Worm (Caenorhabditis elegans) whole organism, L4 larva: Measurements from ENCODE around the gene T24C12.4.

Source experiments
- F10B5.3 ChIP-seq: sonication (generic microtip); optimal IDR thresholded peaks from 2 replicates; lab custom pipeline; 2016; ENCODE audit warnings: mild to moderate bottlenecking, missing genetic modification characterization, missing compliant biosample characterization
- F26F4.8 ChIP-seq: fragments of 200-800 bp; sonication (Bioruptor generic); conservative IDR thresholded peaks from 2 replicates; pipeline ENCODE4 v1.3.6; 2022; ENCODE audit warnings: missing genetic modification characterization, missing compliant biosample characterization
- F37D6.2 ChIP-seq: sonication (generic microtip); optimal IDR thresholded peaks from 2 replicates; lab custom pipeline; 2016; ENCODE audit warnings: mild to moderate bottlenecking, missing genetic modification characterization, missing compliant biosample characterization
- Y48G9A.11 ChIP-seq: fragments of 200-800 bp; sonication (Bioruptor generic); IDR thresholded peaks from 2 replicates; pipeline ENCODE4 v1.3.6; 2022; ENCODE audit warnings: missing genetic modification reagents, missing genetic modification characterization, missing compliant biosample characterization
- Y5F2A.4 ChIP-seq: fragments of 200-800 bp; sonication (Bioruptor generic); optimal IDR thresholded peaks from 2 replicates; lab custom pipeline; 2018; ENCODE audit warnings: mild to moderate bottlenecking, missing genetic modification characterization, missing compliant biosample characterization
- Y75B8A.6 ChIP-seq: fragments of 200-800 bp; sonication (Bioruptor generic); IDR thresholded peaks from 2 replicates; pipeline ENCODE4 v1.3.6; 2022; ENCODE audit warnings: missing genetic modification reagents, missing genetic modification characterization, missing compliant biosample characterization
- aha-1 ChIP-seq: fragments of 150-350 bp; peaks from one replicate; lab custom pipeline; 2014; ENCODE audit warnings: missing biosample characterization, missing genetic modification characterization
- attf-4 ChIP-seq: sonication (generic microtip); optimal IDR thresholded peaks from 3 replicates; lab custom pipeline; 2017; ENCODE audit warnings: missing biosample characterization, missing genetic modification characterization
- ceh-32 ChIP-seq: sonication (generic microtip); optimal IDR thresholded peaks from 2 replicates; lab custom pipeline; 2016; ENCODE audit warnings: mild to moderate bottlenecking, missing genetic modification characterization, missing compliant biosample characterization; ENCODE audit not compliant: poor library complexity
- ceh-82 ChIP-seq: sonication (generic microtip); optimal IDR thresholded peaks from 2 replicates; lab custom pipeline; 2017; ENCODE audit warnings: missing biosample characterization, missing genetic modification characterization
- ces-1 ChIP-seq: fragments of 150-350 bp; sonication (generic microtip); optimal IDR thresholded peaks from 4 replicates; lab custom pipeline; 2014; ENCODE audit warnings: missing biosample characterization, missing genetic modification reagents, missing genetic modification characterization
- cey-2 ChIP-seq: sonication (generic microtip); optimal IDR thresholded peaks from 3 replicates; lab custom pipeline; 2017; ENCODE audit warnings: missing genetic modification characterization, mild to moderate bottlenecking, missing compliant biosample characterization, antibody characterized with exemption, borderline replicate concordance; ENCODE audit not compliant: insufficient read depth
- ctbp-1 ChIP-seq: fragments of 200-800 bp; sonication (Bioruptor generic); IDR thresholded peaks from 2 replicates; pipeline ENCODE4 v1.3.6; 2022; ENCODE audit warnings: missing genetic modification reagents, missing genetic modification characterization, missing compliant biosample characterization
- daf-8 ChIP-seq: fragments of 200-800 bp; sonication (Bioruptor generic); IDR thresholded peaks from 2 replicates; pipeline ENCODE4 v1.3.6; 2022; ENCODE audit warnings: missing genetic modification characterization, missing compliant biosample characterization
- dpl-1 ChIP-seq: fragments of 150-350 bp; optimal IDR thresholded peaks from 2 replicates; lab custom pipeline; 2014; ENCODE audit warnings: missing biosample characterization, missing genetic modification reagents, missing genetic modification characterization
- duxl-1 ChIP-seq: sonication (generic microtip); optimal IDR thresholded peaks from 2 replicates; lab custom pipeline; 2016; ENCODE audit warnings: mild to moderate bottlenecking, missing genetic modification characterization, moderate library complexity, missing compliant biosample characterization; ENCODE audit not compliant: poor library complexity
- fkh-10 ChIP-seq: fragments of 150-350 bp; optimal IDR thresholded peaks from 2 replicates; lab custom pipeline; 2014; ENCODE audit warnings: missing biosample characterization, missing genetic modification reagents, missing genetic modification characterization
- gei-8 ChIP-seq: fragments of 200-800 bp; sonication (Bioruptor generic); optimal IDR thresholded peaks from 2 replicates; lab custom pipeline; 2018; ENCODE audit warnings: mild to moderate bottlenecking, missing genetic modification characterization, missing compliant biosample characterization
- hlh-11 ChIP-seq: fragments of 200-800 bp; sonication (Bioruptor generic); optimal IDR thresholded peaks from 2 replicates; lab custom pipeline; 2018; ENCODE audit warnings: mild to moderate bottlenecking, missing genetic modification characterization, missing compliant biosample characterization
- hlh-30 ChIP-seq: sonication (generic microtip); optimal IDR thresholded peaks from 2 replicates; lab custom pipeline; 2017; ENCODE audit warnings: antibody characterized with exemption, mild to moderate bottlenecking, missing genetic modification characterization, missing compliant biosample characterization; ENCODE audit not compliant: insufficient read depth
- lim-7 ChIP-seq: fragments of 200-800 bp; sonication (Bioruptor generic); IDR thresholded peaks from 2 replicates; pipeline ENCODE4 v1.3.6; 2022; ENCODE audit warnings: missing genetic modification characterization, missing compliant biosample characterization
- lin-13 ChIP-seq: fragments of 150-350 bp; optimal IDR thresholded peaks from 2 replicates; lab custom pipeline; 2014; ENCODE audit warnings: missing biosample characterization, missing genetic modification reagents, missing genetic modification characterization
- lin-15B ChIP-seq: fragments of 150-350 bp; sonication (generic microtip); optimal IDR thresholded peaks from 3 replicates; lab custom pipeline; 2014; ENCODE audit warnings: missing biosample characterization, missing genetic modification characterization
- lin-29 ChIP-seq: fragments of 200-800 bp; sonication (Bioruptor generic); IDR thresholded peaks from 2 replicates; pipeline ENCODE4 v1.3.6; 2022; ENCODE audit warnings: missing genetic modification reagents, missing genetic modification characterization, missing compliant biosample characterization
- lin-39 ChIP-seq: fragments of 150-350 bp; optimal IDR thresholded peaks from 2 replicates; lab custom pipeline; 2014; ENCODE audit warnings: missing biosample characterization, missing genetic modification reagents, missing genetic modification characterization
- lir-3 ChIP-seq: sonication (generic microtip); optimal IDR thresholded peaks from 2 replicates; lab custom pipeline; 2016; ENCODE audit warnings: mild to moderate bottlenecking, missing genetic modification characterization, missing compliant biosample characterization
- lsy-2 ChIP-seq, 2 experiments: fragments of 150-350 bp in 1 of 2; sonication (generic microtip) in 1 of 2; optimal IDR thresholded peaks; 2 replicates each; lab custom pipeline; 2014 to 2017; ENCODE audit warnings: missing biosample characterization in 2 of 2, missing genetic modification characterization in 2 of 2
- mdl-1 ChIP-seq, 2 experiments: fragments of 150-350 bp in 1 of 2; sonication (generic microtip) in 1 of 2; optimal IDR thresholded peaks; 2 replicates each; lab custom pipeline; 2014 to 2017; ENCODE audit warnings: missing biosample characterization in 2 of 2, missing genetic modification characterization in 2 of 2
- mdt-29 ChIP-seq: fragments of 200-800 bp; sonication (Bioruptor generic); IDR thresholded peaks from 2 replicates; pipeline ENCODE4 v1.3.6; 2022; ENCODE audit warnings: missing genetic modification reagents, missing genetic modification characterization, missing compliant biosample characterization
- mes-2 ChIP-seq: sonication (generic microtip); optimal IDR thresholded peaks from 2 replicates; lab custom pipeline; 2016; ENCODE audit warnings: missing genotype, mild to moderate bottlenecking, missing genetic modification characterization, missing compliant biosample characterization; ENCODE audit not compliant: poor library complexity, severe bottlenecking
- mxl-3 ChIP-seq: fragments of 200-800 bp; sonication (Bioruptor generic); optimal IDR thresholded peaks from 2 replicates; lab custom pipeline; 2018; ENCODE audit warnings: mild to moderate bottlenecking, missing genetic modification characterization, missing compliant biosample characterization
- nhr-11 ChIP-seq: fragments of 150-350 bp; optimal IDR thresholded peaks from 2 replicates; lab custom pipeline; 2014; ENCODE audit warnings: missing biosample characterization, missing genetic modification characterization
- nhr-237 ChIP-seq: sonication (generic microtip); optimal IDR thresholded peaks from 2 replicates; lab custom pipeline; 2017; ENCODE audit warnings: missing biosample characterization, missing genetic modification characterization
- nhr-25 ChIP-seq: sonication (generic microtip); optimal IDR thresholded peaks from 2 replicates; lab custom pipeline; 2017; ENCODE audit warnings: missing genetic modification characterization, mild to moderate bottlenecking, missing compliant biosample characterization, antibody characterized with exemption, moderate library complexity, borderline replicate concordance; ENCODE audit not compliant: insufficient read depth
- nhr-28 ChIP-seq: fragments of 150-350 bp; optimal IDR thresholded peaks from 2 replicates; lab custom pipeline; 2014; ENCODE audit warnings: missing biosample characterization, missing genetic modification characterization
- nhr-41 ChIP-seq: fragments of 200-800 bp; sonication (Bioruptor generic); IDR thresholded peaks from 2 replicates; pipeline ENCODE4 v1.3.6; 2022; ENCODE audit warnings: missing genetic modification reagents, missing genetic modification characterization, missing compliant biosample characterization
- nhr-76 ChIP-seq: fragments of 150-350 bp; optimal IDR thresholded peaks from 2 replicates; lab custom pipeline; 2014; ENCODE audit warnings: missing biosample characterization, missing genetic modification characterization
- php-3 ChIP-seq: fragments of 200-800 bp; sonication (Bioruptor generic); IDR thresholded peaks from 2 replicates; pipeline ENCODE4 v1.3.6; 2022; ENCODE audit warnings: missing genetic modification reagents, missing genetic modification characterization, missing compliant biosample characterization
- pqm-1 ChIP-seq: sonication (generic microtip); optimal IDR thresholded peaks from 2 replicates; lab custom pipeline; 2017; ENCODE audit warnings: missing biosample characterization, missing genetic modification characterization
- snpc-4 ChIP-seq: fragments of 150-350 bp; optimal IDR thresholded peaks from 2 replicates; lab custom pipeline; 2014; ENCODE audit warnings: missing biosample characterization, missing genetic modification characterization
- spr-3 ChIP-seq: fragments of 200-800 bp; sonication (Bioruptor generic); optimal IDR thresholded peaks from 2 replicates; lab custom pipeline; 2018; ENCODE audit warnings: mild to moderate bottlenecking, missing genetic modification characterization, missing compliant biosample characterization
- unc-39 ChIP-seq: sonication (generic microtip); optimal IDR thresholded peaks from 2 replicates; lab custom pipeline; 2017; ENCODE audit warnings: missing biosample characterization, missing genetic modification characterization
- unc-62 ChIP-seq, 3 experiments: fragments of 150-350 bp in 1 of 3; sonication (generic microtip); optimal IDR thresholded peaks in 2 of 3; peaks in 1 of 3; 1 replicate in 1 of 3; 2 replicates in 2 of 3; lab custom pipeline; 2014 to 2017; ENCODE audit warnings: missing biosample characterization in 3 of 3, missing genetic modification characterization in 3 of 3, missing genetic modification reagents in 3 of 3, missing genotype in 1 of 3
- vab-7 ChIP-seq: fragments of 200-800 bp; sonication (Bioruptor generic); IDR thresholded peaks from 2 replicates; pipeline ENCODE4 v1.3.6; 2022; ENCODE audit warnings: missing genetic modification reagents, missing genetic modification characterization, missing compliant biosample characterization
- zip-11 ChIP-seq: fragments of 200-800 bp; sonication (Bioruptor generic); IDR thresholded peaks from 2 replicates; pipeline ENCODE4 v1.3.6; 2022; ENCODE audit warnings: missing genetic modification characterization, missing compliant biosample characterization

T24C12.4 gene

ce11 chrX:2242568-2243185 is 37.8 kb upstream of the T24C12.4 start, which contains the start of gene rpl-11.2 (continued):
- TF ChIP-seq snpc-4 (tag; lab: Kevin White, UChicago): no peak
- TF ChIP-seq mdt-29: peak; percentile 48; the same call in 1 of the 2 replicates
- TF ChIP-seq daf-8 (GFP tag; lab: Robert Waterston, UW): no peak
- peak; percentile 57; the same call in 1 of the 2 replicates for TF ChIP-seq lin-29 (GFP tag; lab: Robert Waterston, UW)
- peak; percentile 89 for TF ChIP-seq nhr-28 (tag; lab: Kevin White, UChicago)
- peak; percentile 99 for TF ChIP-seq nhr-11 (tag; lab: Kevin White, UChicago)
- TF ChIP-seq mxl-3 (GFP tag; lab: Kevin White, UChicago): peak; percentile 84
- peak; percentile 58 for TF ChIP-seq spr-3 (GFP tag; lab: Kevin White, UChicago)
- no peak; the same call in none of the 2 replicates for TF ChIP-seq vab-7 (GFP tag; lab: Robert Waterston, UW)
- TF ChIP-seq F37D6.2: peak; percentile 92
- peak; percentile 40 for TF ChIP-seq ceh-32 (tag; lab: Kevin White, UChicago)
- peak; percentile 18 for TF ChIP-seq nhr-237 (tag; lab: Kevin White, UChicago)
- no peak for TF ChIP-seq nhr-76 (tag; lab: Kevin White, UChicago)
- TF ChIP-seq fkh-10 (GFP tag; lab: Kevin White, UChicago): peak; percentile 99
- no peak for TF ChIP-seq lim-7 (GFP tag; lab: Robert Waterston, UW)
- TF ChIP-seq Y75B8A.6 (GFP tag; lab: Robert Waterston, UW): peak; percentile 85
- TF ChIP-seq lin-13 (GFP tag; lab: Kevin White, UChicago): peak; percentile 95
- TF ChIP-seq unc-39 (tag; lab: Kevin White, UChicago): no peak
- TF ChIP-seq mes-2 (tag; lab: Kevin White, UChicago): peak; percentile 93
- TF ChIP-seq lin-15B: peak; percentile 53
- TF ChIP-seq gei-8 (GFP tag; lab: Kevin White, UChicago): peak; percentile 18

- TF ChIP-seq lsy-2 (tag; optimal IDR thresholded peaks at IDR 0.05; lab: Kevin White, UChicago) (peak in 1 of 2 experiments; percentile 15), php-3 (GFP tag; lab: Robert Waterston, UW) (no peak), hlh-11 (no peak), ceh-82 (tag; lab: Kevin White, UChicago) (no peak), lin-39 (tag; lab: Kevin White, UChicago) (no peak), nhr-25 (no peak), aha-1 (tag; lab: Kevin White, UChicago) (peak; percentile 41), unc-62 (GFP tag; optimal IDR thresholded peaks at IDR 0.05 in 1 of 2; lab: Kevin White, UChicago) (peak in 1 of 2 experiments; percentile 97), unc-62 (tag; optimal IDR thresholded peaks at IDR 0.05; lab: Kevin White, UChicago) (no peak), attf-4 (tag; lab: Kevin White, UChicago) (no peak), F10B5.3 (tag; lab: Kevin White, UChicago) (peak; percentile 30), vab-7 (GFP tag; lab: Robert Waterston, UW) (no peak), F26F4.8 (GFP tag; lab: Robert Waterston, UW) (no peak)
Measured at ce11 chrX:2241147-2241798, 36.4 kb upstream of the T24C12.4 start.

ce11 chrX:2237438-2237961 is 32.6 kb upstream of the T24C12.4 start, which contains the start of gene vha-15:
Gene vha-15, plus strand, starts transcription at chrX:2237911.
- TF ChIP-seq zip-11 (no peak), Y48G9A.11 (no peak), pqm-1 (tag; lab: Kevin White, UChicago) (peak; percentile 60), ctbp-1 (GFP tag; lab: Robert Waterston, UW) (peak; percentile 69), hlh-30 (tag; lab: Kevin White, UChicago) (peak; percentile 76), lir-3 (tag; lab: Kevin White, UChicago) (no peak), lin-13 (GFP tag; lab: Kevin White, UChicago) (peak; percentile 79), Y5F2A.4 (GFP tag; lab: Kevin White, UChicago) (no peak), duxl-1 (tag; lab: Kevin White, UChicago) (peak; percentile 51), nhr-25 (peak; percentile 13), nhr-41 (GFP tag; lab: Robert Waterston, UW) (no peak), dpl-1 (peak; percentile 58), ces-1 (GFP tag; lab: Kevin White, UChicago) (no peak), cey-2 (tag; lab: Kevin White, UChicago) (no peak), mdl-1 (tag; optimal IDR thresholded peaks at IDR 0.05; lab: Kevin White, UChicago) (peak in 1 of 2 experiments; percentile 60)
